Worm (Caenorhabditis elegans) whole organism, young adult: Measurements from ENCODE around the gene kin-36.

Source experiments
- B0035.1 ChIP-seq: sonication (generic microtip); optimal IDR thresholded peaks from 2 replicates; lab custom pipeline; 2016; ENCODE audit warnings: missing genetic modification characterization, mild to moderate bottlenecking, missing compliant biosample characterization, missing genotype, missing genetic modification reagents
- C06A6.2 ChIP-seq: fragments of 200-800 bp; sonication (Bioruptor generic); conservative IDR thresholded peaks from 2 replicates; pipeline ENCODE4 v1.3.6; 2022; ENCODE audit warnings: missing genetic modification characterization, missing compliant biosample characterization
- F22D6.2 ChIP-seq: sonication (generic microtip); optimal IDR thresholded peaks from 2 replicates; lab custom pipeline; 2016; ENCODE audit warnings: mild to moderate bottlenecking, missing genetic modification characterization, missing compliant biosample characterization
- F33H1.4 ChIP-seq: fragments of 200-800 bp; sonication (Bioruptor generic); IDR thresholded peaks from 2 replicates; pipeline ENCODE4 v1.3.6; 2022; ENCODE audit warnings: missing genetic modification reagents, missing genetic modification characterization, missing compliant biosample characterization
- F37B4.10 ChIP-seq: fragments of 200-800 bp; sonication (Bioruptor generic); IDR thresholded peaks from 2 replicates; pipeline ENCODE4 v1.3.6; 2022; ENCODE audit warnings: missing genetic modification characterization, missing compliant biosample characterization
- F57C9.4 ChIP-seq: sonication (generic microtip); optimal IDR thresholded peaks from 2 replicates; lab custom pipeline; 2017; ENCODE audit warnings: mild to moderate bottlenecking, missing genetic modification characterization, missing compliant biosample characterization
- Y53G8AR.9 ChIP-seq: fragments of 200-800 bp; sonication (Bioruptor generic); conservative IDR thresholded peaks from 2 replicates; pipeline ENCODE4 v1.3.6; 2022; ENCODE audit warnings: missing genetic modification reagents, missing genetic modification characterization, missing compliant biosample characterization
- Y56A3A.18 ChIP-seq: fragments of 200-800 bp; sonication (Bioruptor generic); IDR thresholded peaks from 2 replicates; pipeline ENCODE4 v1.3.6; 2022; ENCODE audit warnings: missing genetic modification reagents, missing genetic modification characterization, missing compliant biosample characterization
- Y79H2A.3 ChIP-seq: fragments of 200-800 bp; sonication (Bioruptor generic); conservative IDR thresholded peaks from 2 replicates; pipeline ENCODE4 v1.3.6; 2022; ENCODE audit warnings: missing genetic modification reagents, missing genetic modification characterization, missing compliant biosample characterization
- ZK185.1 ChIP-seq: sonication (generic microtip); optimal IDR thresholded peaks from 2 replicates; lab custom pipeline; 2016; ENCODE audit warnings: mild to moderate bottlenecking, missing genetic modification characterization, missing compliant biosample characterization; ENCODE audit not compliant: poor library complexity, severe bottlenecking
- athp-1 ChIP-seq: sonication (generic microtip); optimal IDR thresholded peaks from 2 replicates; lab custom pipeline; 2017; ENCODE audit warnings: mild to moderate bottlenecking, missing genetic modification characterization, missing compliant biosample characterization
- cebp-1 ChIP-seq, 2 experiments: fragments of 200-800 bp in 1 of 2; sonication (Bioruptor generic) in 1 of 2; sonication (generic microtip) in 1 of 2; IDR thresholded peaks in 1 of 2; optimal IDR thresholded peaks in 1 of 2; 2 replicates each; pipeline versions ENCODE4 v1.3.6 to Lab custom; 2017 to 2022; ENCODE audit warnings: missing compliant biosample characterization in 2 of 2, missing genetic modification characterization in 2 of 2, mild to moderate bottlenecking in 1 of 2, missing genetic modification reagents in 1 of 2, moderate library complexity in 1 of 2
- ceh-79 ChIP-seq: sonication (generic microtip); optimal IDR thresholded peaks from 2 replicates; lab custom pipeline; 2017; ENCODE audit warnings: mild to moderate bottlenecking, missing genetic modification characterization, missing compliant biosample characterization
- ceh-91 ChIP-seq: fragments of 200-800 bp; sonication (Bioruptor generic); IDR thresholded peaks from 2 replicates; pipeline ENCODE4 v1.3.6; 2022; ENCODE audit warnings: missing genetic modification reagents, missing genetic modification characterization, missing compliant biosample characterization
- dpff-1 ChIP-seq: sonication (generic microtip); optimal IDR thresholded peaks from 2 replicates; lab custom pipeline; 2017; ENCODE audit warnings: mild to moderate bottlenecking, missing genetic modification characterization, missing compliant biosample characterization
- dpl-1 ChIP-seq: fragments of 150-350 bp; optimal IDR thresholded peaks from 2 replicates; lab custom pipeline; 2014; ENCODE audit warnings: missing biosample characterization, missing genetic modification reagents, missing genetic modification characterization
- egl-18 ChIP-seq: fragments of 200-800 bp; sonication (Bioruptor generic); IDR thresholded peaks from 2 replicates; pipeline ENCODE4 v1.3.6; 2022; ENCODE audit warnings: missing genetic modification reagents, missing genetic modification characterization, missing compliant biosample characterization
- egrh-3 ChIP-seq: fragments of 200-800 bp; sonication (Bioruptor generic); IDR thresholded peaks from 2 replicates; pipeline ENCODE4 v1.3.6; 2022; ENCODE audit warnings: missing genetic modification reagents, missing genetic modification characterization, missing compliant biosample characterization
- fkh-3 ChIP-seq: sonication (generic microtip); optimal IDR thresholded peaks from 2 replicates; lab custom pipeline; 2016; ENCODE audit warnings: mild to moderate bottlenecking, missing genetic modification characterization, missing compliant biosample characterization
- gei-17 ChIP-seq: fragments of 200-800 bp; sonication (Bioruptor generic); optimal IDR thresholded peaks from 2 replicates; lab custom pipeline; 2018; ENCODE audit warnings: mild to moderate bottlenecking, missing genetic modification characterization, missing compliant biosample characterization
- hlh-12 ChIP-seq: sonication (generic microtip); optimal IDR thresholded peaks from 2 replicates; lab custom pipeline; 2016; ENCODE audit warnings: missing genetic modification characterization, missing compliant biosample characterization
- hmg-20 ChIP-seq: fragments of 200-800 bp; sonication (Bioruptor generic); IDR thresholded peaks from 2 replicates; pipeline ENCODE4 v1.3.6; 2022; ENCODE audit warnings: missing genetic modification reagents, missing genetic modification characterization, missing compliant biosample characterization
- lin-26 ChIP-seq: fragments of 200-800 bp; sonication (Bioruptor generic); IDR thresholded peaks from 2 replicates; pipeline ENCODE4 v1.3.6; 2022; ENCODE audit warnings: missing genetic modification reagents, missing genetic modification characterization, missing compliant biosample characterization
- lin-35 ChIP-seq, 3 experiments: fragments of 150-350 bp in 2 of 3; sonication (generic microtip) in 1 of 3; optimal IDR thresholded peaks; 2 replicates each; lab custom pipeline; 2014 to 2018; ENCODE audit warnings: missing biosample characterization in 3 of 3, missing genetic modification characterization in 3 of 3, missing genetic modification reagents in 3 of 3
- lin-40 ChIP-seq: sonication (generic microtip); optimal IDR thresholded peaks from 2 replicates; lab custom pipeline; 2016; ENCODE audit warnings: missing genetic modification characterization, mild to moderate bottlenecking, missing compliant biosample characterization, missing genotype, missing genetic modification reagents
- lir-1 ChIP-seq: fragments of 200-800 bp; sonication (Bioruptor generic); conservative IDR thresholded peaks from 2 replicates; pipeline ENCODE4 v1.3.6; 2022; ENCODE audit warnings: missing genetic modification reagents, missing genetic modification characterization, missing compliant biosample characterization
- lsy-27 ChIP-seq: sonication (generic microtip); optimal IDR thresholded peaks from 2 replicates; lab custom pipeline; 2017; ENCODE audit warnings: missing genetic modification characterization, mild to moderate bottlenecking, missing compliant biosample characterization, antibody characterized with exemption, missing genotype, borderline replicate concordance; ENCODE audit not compliant: insufficient read depth
- madf-10 ChIP-seq: sonication (generic microtip); optimal IDR thresholded peaks from 2 replicates; lab custom pipeline; 2016; ENCODE audit warnings: mild to moderate bottlenecking, missing genetic modification characterization, missing compliant biosample characterization
- madf-3 ChIP-seq: fragments of 200-800 bp; sonication (Bioruptor generic); IDR thresholded peaks from 2 replicates; pipeline ENCODE4 v1.3.6; 2022; ENCODE audit warnings: missing genetic modification reagents, missing genetic modification characterization, missing compliant biosample characterization
- madf-6 ChIP-seq: fragments of 200-800 bp; sonication (Bioruptor generic); IDR thresholded peaks from 2 replicates; pipeline ENCODE4 v1.3.6; 2022; ENCODE audit warnings: missing genetic modification reagents, missing genetic modification characterization, missing compliant biosample characterization
- mcd-1 ChIP-seq: fragments of 200-800 bp; sonication (Bioruptor generic); IDR thresholded peaks from 2 replicates; pipeline ENCODE4 v1.3.6; 2022; ENCODE audit warnings: missing genetic modification reagents, missing genetic modification characterization, missing compliant biosample characterization
- mes-4 ChIP-seq: sonication (generic microtip); optimal IDR thresholded peaks from 2 replicates; lab custom pipeline; 2016; ENCODE audit warnings: missing genotype, missing genetic modification characterization, missing compliant biosample characterization
- nfyb-1 ChIP-seq: fragments of 200-800 bp; sonication (Bioruptor generic); IDR thresholded peaks from 2 replicates; pipeline ENCODE4 v1.3.6; 2022; ENCODE audit warnings: missing genetic modification reagents, missing genetic modification characterization, missing compliant biosample characterization
- nhr-90 ChIP-seq: sonication (generic microtip); optimal IDR thresholded peaks from 2 replicates; lab custom pipeline; 2016; ENCODE audit warnings: missing genotype, mild to moderate bottlenecking, missing genetic modification characterization, missing compliant biosample characterization
- pbrm-1 ChIP-seq: fragments of 200-800 bp; sonication (Bioruptor generic); IDR thresholded peaks from 2 replicates; pipeline ENCODE4 v1.3.6; 2022; ENCODE audit warnings: missing genetic modification reagents, missing genetic modification characterization, missing compliant biosample characterization
- pha-4 ChIP-seq: fragments of 150-350 bp; sonication (generic microtip); optimal IDR thresholded peaks from 2 replicates; lab custom pipeline; 2014; ENCODE audit warnings: missing biosample characterization, missing genetic modification reagents, missing genetic modification characterization
- rpc-1 ChIP-seq, 2 experiments: fragments of 150-350 bp in 1 of 2; sonication (generic microtip) in 1 of 2; optimal IDR thresholded peaks; 2 replicates each; lab custom pipeline; 2014 to 2018; ENCODE audit warnings: missing biosample characterization in 1 of 2, missing genetic modification characterization in 1 of 2, missing genetic modification reagents in 1 of 2, missing genotype in 1 of 2
- sdz-38 ChIP-seq: sonication (generic microtip); optimal IDR thresholded peaks from 2 replicates; lab custom pipeline; 2016; ENCODE audit warnings: missing genotype, missing genetic modification characterization, missing compliant biosample characterization
- snpc-3.4 ChIP-seq: sonication (generic microtip); optimal IDR thresholded peaks from 2 replicates; lab custom pipeline; 2017; ENCODE audit warnings: missing genetic modification characterization, mild to moderate bottlenecking, missing compliant biosample characterization, antibody characterized with exemption, moderate library complexity, missing genotype, missing genetic modification reagents
- somi-1 ChIP-seq: fragments of 200-800 bp; sonication (Bioruptor generic); optimal IDR thresholded peaks from 2 replicates; lab custom pipeline; 2018; ENCODE audit warnings: mild to moderate bottlenecking, missing genetic modification characterization, missing compliant biosample characterization
- sptf-2 ChIP-seq: fragments of 200-800 bp; sonication (Bioruptor generic); optimal IDR thresholded peaks from 2 replicates; lab custom pipeline; 2018; ENCODE audit warnings: mild to moderate bottlenecking, missing genetic modification characterization, missing compliant biosample characterization
- unc-62 ChIP-seq: fragments of 150-350 bp; optimal IDR thresholded peaks from 2 replicates; lab custom pipeline; 2014; ENCODE audit warnings: missing biosample characterization, missing genetic modification reagents, missing genetic modification characterization
- zfh-2 ChIP-seq: fragments of 200-800 bp; sonication (Bioruptor generic); conservative IDR thresholded peaks from 2 replicates; pipeline ENCODE4 v1.3.6; 2022; ENCODE audit warnings: missing genetic modification reagents, missing genetic modification characterization, missing compliant biosample characterization
- zim-3 ChIP-seq: sonication (generic microtip); optimal IDR thresholded peaks from 2 replicates; lab custom pipeline; 2017; ENCODE audit warnings: mild to moderate bottlenecking, missing genetic modification characterization, moderate library complexity, missing compliant biosample characterization
- ztf-18 ChIP-seq: sonication (generic microtip); optimal IDR thresholded peaks from 2 replicates; lab custom pipeline; 2016; ENCODE audit warnings: missing genotype, mild to moderate bottlenecking, missing genetic modification characterization, missing compliant biosample characterization
- ztf-26 ChIP-seq: sonication (generic microtip); optimal IDR thresholded peaks from 2 replicates; lab custom pipeline; 2017; ENCODE audit warnings: missing genetic modification characterization, missing compliant biosample characterization
- ztf-6 ChIP-seq: fragments of 200-800 bp; sonication (Bioruptor generic); IDR thresholded peaks from 2 replicates; pipeline ENCODE4 v1.3.6; 2022; ENCODE audit warnings: missing genetic modification reagents, missing genetic modification characterization, missing compliant biosample characterization

Gene kin-36

ce11 chrIV:4650624-4651094, 28.2 kb upstream of the kin-36 start, which contains the start of gene ubc-9 (continued):
- TF ChIP-seq gei-17: no peak
- no peak for TF ChIP-seq sptf-2 (GFP tag; lab: Kevin White, UChicago)
- TF ChIP-seq lin-40 (tag; lab: Kevin White, UChicago): peak; percentile 57
- no peak for TF ChIP-seq F57C9.4 (tag; lab: Kevin White, UChicago)
- TF ChIP-seq snpc-3.4 (tag; lab: Kevin White, UChicago): peak; percentile 79
- no peak for TF ChIP-seq unc-62 (GFP tag; lab: Kevin White, UChicago)
- no peak for TF ChIP-seq B0035.1 (tag; lab: Kevin White, UChicago)
- no peak for TF ChIP-seq F22D6.2 (tag; lab: Kevin White, UChicago)
- peak; percentile 84 for TF ChIP-seq dpl-1 (GFP tag; lab: Kevin White, UChicago)
- no peak for TF ChIP-seq hlh-12 (tag; lab: Kevin White, UChicago)
- TF ChIP-seq somi-1 (GFP tag; lab: Kevin White, UChicago): no peak
- no peak for TF ChIP-seq pha-4 (tag; lab: Kevin White, UChicago)
- peak; percentile 83 for TF ChIP-seq ceh-91
- TF ChIP-seq mes-4 (tag; lab: Kevin White, UChicago): no peak
- peak; percentile 81 for TF ChIP-seq F33H1.4 (GFP tag; lab: Robert Waterston, UW)
- peak; percentile 17 for TF ChIP-seq ztf-26
- peak; percentile 65; the same call in 1 of the 2 replicates for TF ChIP-seq egrh-3 (GFP tag; lab: Robert Waterston, UW)
- no peak for TF ChIP-seq egl-18 (GFP tag; lab: Robert Waterston, UW)
- TF ChIP-seq rpc-1 (optimal IDR thresholded peaks at IDR 0.05; lab: Kevin White, UChicago): peak; percentile 15
- no peak for TF ChIP-seq rpc-1 (tag; optimal IDR thresholded peaks at IDR 0.05; lab: Kevin White, UChicago)
- peak; percentile 67 for TF ChIP-seq ztf-18 (tag; lab: Kevin White, UChicago)
- TF ChIP-seq nhr-90: peak; percentile 6
- no peak for TF ChIP-seq Y56A3A.18 (GFP tag; lab: Robert Waterston, UW)
- no peak for TF ChIP-seq dpff-1 (tag; lab: Kevin White, UChicago)
- TF ChIP-seq madf-10: peak; percentile 92
- no peak for TF ChIP-seq zim-3 (tag; lab: Kevin White, UChicago)
- TF ChIP-seq lsy-27 (tag; lab: Kevin White, UChicago): peak; percentile 75
- TF ChIP-seq pbrm-1 (GFP tag; lab: Robert Waterston, UW): peak; percentile 87
- TF ChIP-seq C06A6.2: 0 out of 2 replicates have a peak, but pooled peaks have one; percentile 28
- peak; percentile 97 for TF ChIP-seq madf-6 (GFP tag; lab: Robert Waterston, UW)
- TF ChIP-seq ztf-6 (GFP tag; lab: Robert Waterston, UW): no peak
- TF ChIP-seq athp-1 (tag; lab: Kevin White, UChicago): peak; percentile 74
- TF ChIP-seq hmg-20 (GFP tag; lab: Robert Waterston, UW): no peak
- peak; percentile 77 for TF ChIP-seq lin-26 (GFP tag; lab: Robert Waterston, UW)
- TF ChIP-seq lir-1 (GFP tag; lab: Robert Waterston, UW): peak; percentile 59; the same call in 1 of the 2 replicates
- TF ChIP-seq cebp-1 (GFP tag; IDR thresholded peaks at IDR 0.05; lab: Robert Waterston, UW): peak; percentile 92
- TF ChIP-seq cebp-1 (tag; optimal IDR thresholded peaks at IDR 0.05; lab: Kevin White, UChicago): peak; percentile 99
- TF ChIP-seq nfyb-1 (GFP tag; lab: Robert Waterston, UW): peak; percentile 80
- TF ChIP-seq sdz-38 (tag; lab: Kevin White, UChicago): no peak
- peak; percentile 89 for TF ChIP-seq madf-3 (GFP tag; lab: Robert Waterston, UW)
- no peak for TF ChIP-seq ceh-79 (tag; lab: Kevin White, UChicago)
- TF ChIP-seq F37B4.10: no peak
- TF ChIP-seq Y79H2A.3 (GFP tag; lab: Robert Waterston, UW): no peak
- TF ChIP-seq lin-35 (GFP tag; optimal IDR thresholded peaks at IDR 0.05; lab: Kevin White, UChicago): peak; percentile 10 to 56 (median 54)
- TF ChIP-seq ZK185.1 (tag; lab: Kevin White, UChicago): peak; percentile 57
- no peak for TF ChIP-seq fkh-3 (tag; lab: Kevin White, UChicago)
- TF ChIP-seq Y53G8AR.9 (GFP tag; lab: Robert Waterston, UW): peak; percentile 80
- TF ChIP-seq zfh-2 (GFP tag; lab: Robert Waterston, UW): no peak
- TF ChIP-seq mcd-1 (GFP tag; lab: Robert Waterston, UW): peak; percentile 81
- TF ChIP-seq, all 124 proteins: peak for 60
